Worm (Caenorhabditis elegans) whole organism, L2 larva: Measurements from ENCODE around the gene Y46G5A.39.

Experiments used
- ceh-82 ChIP-seq: fragments of 150-350 bp; optimal IDR thresholded peaks from 2 replicates; lab custom pipeline; 2014; ENCODE audit warnings: missing biosample characterization, missing genetic modification characterization
- egl-27 ChIP-seq: sonication (generic microtip); optimal IDR thresholded peaks from 3 replicates; lab custom pipeline; 2017; ENCODE audit warnings: missing biosample characterization, missing genetic modification reagents, missing genetic modification characterization
- elt-3 ChIP-seq: sonication (generic microtip); optimal IDR thresholded peaks from 2 replicates; lab custom pipeline; 2017; ENCODE audit warnings: missing biosample characterization, missing genetic modification characterization
- skn-1 ChIP-seq: sonication (generic microtip); optimal IDR thresholded peaks from 2 replicates; lab custom pipeline; 2017; ENCODE audit warnings: missing biosample characterization, missing genetic modification characterization

DNA sequence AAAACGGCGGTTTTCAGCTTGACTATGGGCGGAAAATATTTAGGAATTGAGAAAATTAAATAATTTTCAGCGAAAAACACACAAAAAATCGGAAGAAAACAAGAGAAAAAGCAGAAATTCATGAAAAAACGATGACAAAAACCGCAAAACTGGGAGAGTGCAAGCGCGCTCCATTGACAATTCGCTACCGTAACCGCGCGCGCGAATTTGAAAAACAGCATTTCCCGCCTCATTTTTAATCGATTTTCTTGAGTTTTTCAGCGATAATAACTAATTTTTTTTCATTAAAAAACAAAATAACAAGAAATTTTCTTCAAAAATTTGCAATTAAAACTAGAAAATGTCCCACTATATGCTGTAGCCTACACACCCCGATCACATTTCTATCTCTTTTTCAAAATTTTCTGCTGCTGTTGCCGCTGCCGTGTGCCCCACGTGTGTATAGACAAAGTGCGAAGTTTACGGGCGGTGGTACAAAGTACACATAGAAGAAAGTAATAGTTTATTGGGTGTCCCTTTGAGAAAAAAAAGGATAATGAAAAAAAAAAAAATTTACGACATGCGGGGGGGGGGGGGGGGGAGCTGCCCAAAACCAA is 46.4 kb upstream of the Y46G5A.39 start:
- TF ChIP-seq skn-1 (tag; lab: Kevin White, UChicago) (no peak), elt-3 (tag; lab: Kevin White, UChicago) (no peak), egl-27 (tag; lab: Kevin White, UChicago) (no peak), ceh-82 (tag; lab: Kevin White, UChicago) (no peak)
